Worm (Caenorhabditis elegans) whole organism, mixed stage, embryonic: ENCODE measurements around the gene skr-17.

Experiments used
- elt-3 ChIP-seq: fragments of 150-350 bp; optimal IDR thresholded peaks from 2 replicates; lab custom pipeline; 2014; ENCODE audit warnings: missing biosample characterization, missing genetic modification characterization
- ham-2 ChIP-seq: fragments of 200-800 bp; sonication (Bioruptor generic); optimal IDR thresholded peaks from 2 replicates; lab custom pipeline; 2018; ENCODE audit warnings: mild to moderate bottlenecking, missing genetic modification characterization, missing compliant biosample characterization
- hlh-1 ChIP-seq: fragments of 150-350 bp; optimal IDR thresholded peaks from 2 replicates; lab custom pipeline; 2014; ENCODE audit warnings: missing biosample characterization, missing genetic modification reagents, missing genetic modification characterization
- nhr-12 ChIP-seq: fragments of 150-350 bp; optimal IDR thresholded peaks from 2 replicates; lab custom pipeline; 2014; ENCODE audit warnings: missing biosample characterization, missing genetic modification characterization
- nhr-237 ChIP-seq: fragments of 150-350 bp; optimal IDR thresholded peaks from 2 replicates; lab custom pipeline; 2014; ENCODE audit warnings: missing biosample characterization, missing genetic modification characterization
- pha-4 ChIP-seq: fragments of 150-350 bp; optimal IDR thresholded peaks from 2 replicates; lab custom pipeline; 2018; ENCODE audit warnings: missing biosample characterization, missing genetic modification reagents, missing genetic modification characterization
- unc-39 ChIP-seq: fragments of 150-350 bp; optimal IDR thresholded peaks from 2 replicates; lab custom pipeline; 2014; ENCODE audit warnings: missing biosample characterization, missing genetic modification characterization
- unc-62 ChIP-seq: fragments of 150-350 bp; optimal IDR thresholded peaks from 2 replicates; lab custom pipeline; 2014; ENCODE audit warnings: missing biosample characterization, missing genetic modification reagents, missing genetic modification characterization

ce11 chrII:7808153-7808552 lies 24.8 kb downstream of the skr-17 start:
- TF ChIP-seq nhr-237 (no peak), unc-39 (tag; lab: Kevin White, UChicago) (no peak), unc-62 (GFP tag; lab: Kevin White, UChicago) (no peak), nhr-12 (tag; lab: Kevin White, UChicago) (no peak), hlh-1 (no peak), elt-3 (tag; lab: Kevin White, UChicago) (no peak), pha-4 (tag; lab: Kevin White, UChicago) (no peak), ham-2 (GFP tag; lab: Kevin White, UChicago) (no peak)
